Worm (Caenorhabditis elegans) whole organism, L4 larva: ENCODE data around the gene C44B12.3.

Experiments used
- aly-2 ChIP-seq: sonication (generic microtip); optimal IDR thresholded peaks from 2 replicates; lab custom pipeline; 2018; ENCODE audit warnings: missing biosample characterization, missing genetic modification characterization
- daf-19 ChIP-seq: fragments of 200-800 bp; sonication (Bioruptor generic); conservative IDR thresholded peaks from 2 replicates; pipeline ENCODE4 v1.3.6; 2022; ENCODE audit warnings: missing genetic modification characterization, missing compliant biosample characterization
- nhr-102 ChIP-seq: sonication (generic microtip); optimal IDR thresholded peaks from 2 replicates; lab custom pipeline; 2016; ENCODE audit warnings: mild to moderate bottlenecking, missing genetic modification characterization, moderate library complexity, missing compliant biosample characterization
- nhr-48 ChIP-seq: sonication (generic microtip); optimal IDR thresholded peaks from 2 replicates; lab custom pipeline; 2016; ENCODE audit warnings: mild to moderate bottlenecking, missing genetic modification characterization, missing compliant biosample characterization
- skn-1 ChIP-seq: fragments of 150-350 bp; optimal IDR thresholded peaks from 2 replicates; lab custom pipeline; 2014; ENCODE audit warnings: missing biosample characterization, missing genetic modification characterization

C44B12.3 gene

ce11 chrIV:1148425-1149151 lies 44.0 kb downstream of the C44B12.3 start (continued):
- no peak for TF ChIP-seq daf-19 (GFP tag; lab: Robert Waterston, UW)
- TF ChIP-seq skn-1 (tag; lab: Kevin White, UChicago) = no peak
- no peak for TF ChIP-seq aly-2 (tag; lab: Kevin White, UChicago)
- no peak for TF ChIP-seq nhr-102 (tag; lab: Kevin White, UChicago)
- no peak for TF ChIP-seq nhr-48
